Worm (Caenorhabditis elegans) whole organism, late embryonic: ENCODE measurements around the gene asp-12.
A peak's percentile ranks its signal among the peaks of the same experiment; 100 is the strongest.

Experiments
- C08G9.2 ChIP-seq: sonication (generic microtip); optimal IDR thresholded peaks from 2 replicates; lab custom pipeline; 2016; ENCODE audit warnings: mild to moderate bottlenecking, missing genetic modification characterization, moderate library complexity, missing compliant biosample characterization
- F13H6.1 ChIP-seq: sonication (generic microtip); optimal IDR thresholded peaks from 2 replicates; lab custom pipeline; 2016; ENCODE audit warnings: missing genetic modification characterization, missing compliant biosample characterization
- K02D7.2 ChIP-seq: sonication (generic microtip); optimal IDR thresholded peaks from 2 replicates; lab custom pipeline; 2017; ENCODE audit warnings: mild to moderate bottlenecking, missing genetic modification characterization, missing compliant biosample characterization
- K09A11.1 ChIP-seq: sonication (generic microtip); optimal IDR thresholded peaks from 2 replicates; lab custom pipeline; 2017; ENCODE audit warnings: antibody characterized with exemption, mild to moderate bottlenecking, missing genetic modification characterization, missing compliant biosample characterization; ENCODE audit not compliant: insufficient read depth
- T23F11.4 ChIP-seq: fragments of 200-800 bp; sonication (Bioruptor generic); optimal IDR thresholded peaks from 2 replicates; lab custom pipeline; 2018; ENCODE audit warnings: mild to moderate bottlenecking, missing genetic modification characterization, missing compliant biosample characterization
- Y22D7AL.16 ChIP-seq: sonication (generic microtip); optimal IDR thresholded peaks from 2 replicates; lab custom pipeline; 2016; ENCODE audit warnings: missing genetic modification characterization, missing compliant biosample characterization
- ahr-1 ChIP-seq: sonication (generic microtip); optimal IDR thresholded peaks from 2 replicates; lab custom pipeline; 2016; ENCODE audit warnings: missing genetic modification characterization, missing compliant biosample characterization
- ceh-18 ChIP-seq: sonication (generic microtip); optimal IDR thresholded peaks from 2 replicates; lab custom pipeline; 2016; ENCODE audit warnings: missing genetic modification characterization, missing compliant biosample characterization
- ceh-19 ChIP-seq: fragments of 200-800 bp; sonication (Bioruptor generic); optimal IDR thresholded peaks from 2 replicates; lab custom pipeline; 2018; ENCODE audit warnings: mild to moderate bottlenecking, missing genetic modification characterization, missing compliant biosample characterization
- ceh-30 ChIP-seq: fragments of 150-350 bp; optimal IDR thresholded peaks from 2 replicates; lab custom pipeline; 2014; ENCODE audit warnings: missing biosample characterization, missing genetic modification characterization
- ceh-45 ChIP-seq: fragments of 200-800 bp; sonication (Bioruptor generic); IDR thresholded peaks from 2 replicates; pipeline ENCODE4 v1.3.6; 2022; ENCODE audit warnings: missing genetic modification reagents, missing genetic modification characterization, missing compliant biosample characterization
- ceh-6 ChIP-seq: fragments of 200-800 bp; sonication (Bioruptor generic); optimal IDR thresholded peaks from 2 replicates; lab custom pipeline; 2018; ENCODE audit warnings: mild to moderate bottlenecking, missing genetic modification characterization, missing compliant biosample characterization
- che-1 ChIP-seq: sonication (generic microtip); optimal IDR thresholded peaks from 2 replicates; lab custom pipeline; 2016; ENCODE audit warnings: mild to moderate bottlenecking, missing genetic modification characterization, missing compliant biosample characterization
- dmd-4 ChIP-seq: sonication (generic microtip); optimal IDR thresholded peaks from 2 replicates; lab custom pipeline; 2016; ENCODE audit warnings: borderline replicate concordance, missing genetic modification characterization, missing compliant biosample characterization
- dve-1 ChIP-seq: sonication (generic microtip); optimal IDR thresholded peaks from 2 replicates; lab custom pipeline; 2017; ENCODE audit warnings: antibody characterized with exemption, mild to moderate bottlenecking, missing genetic modification characterization, missing compliant biosample characterization
- elt-2 ChIP-seq: sonication (generic microtip); optimal IDR thresholded peaks from 2 replicates; lab custom pipeline; 2016; ENCODE audit warnings: missing genetic modification reagents, missing genetic modification characterization, missing compliant biosample characterization
- ets-4 ChIP-seq: sonication (generic microtip); optimal IDR thresholded peaks from 2 replicates; lab custom pipeline; 2016; ENCODE audit warnings: missing genetic modification characterization, missing compliant biosample characterization
- eyg-1 ChIP-seq: sonication (generic microtip); optimal IDR thresholded peaks from 2 replicates; lab custom pipeline; 2016; ENCODE audit warnings: missing genotype, missing genetic modification characterization, missing compliant biosample characterization
- fax-1 ChIP-seq: sonication (generic microtip); optimal IDR thresholded peaks from 2 replicates; lab custom pipeline; 2016; ENCODE audit warnings: missing genotype, missing genetic modification characterization, missing compliant biosample characterization
- fkh-10 ChIP-seq: fragments of 150-350 bp; optimal IDR thresholded peaks from 2 replicates; lab custom pipeline; 2014; ENCODE audit warnings: missing biosample characterization, missing genetic modification reagents, missing genetic modification characterization
- gmeb-2 ChIP-seq: sonication (generic microtip); optimal IDR thresholded peaks from 2 replicates; lab custom pipeline; 2016; ENCODE audit warnings: missing genetic modification characterization, inconsistent platforms, missing compliant biosample characterization
- hlh-15 ChIP-seq: sonication (generic microtip); optimal IDR thresholded peaks from 2 replicates; lab custom pipeline; 2016; ENCODE audit warnings: missing genetic modification characterization, missing compliant biosample characterization
- hlh-30 ChIP-seq: sonication (generic microtip); optimal IDR thresholded peaks from 2 replicates; lab custom pipeline; 2017; ENCODE audit warnings: antibody characterized with exemption, missing genetic modification characterization, missing compliant biosample characterization; ENCODE audit not compliant: insufficient read depth
- hlh-6 ChIP-seq: sonication (generic microtip); optimal IDR thresholded peaks from 2 replicates; lab custom pipeline; 2016; ENCODE audit warnings: missing genotype, missing genetic modification characterization, missing compliant biosample characterization
- lim-6 ChIP-seq: sonication (generic microtip); optimal IDR thresholded peaks from 2 replicates; lab custom pipeline; 2016; ENCODE audit warnings: missing genetic modification characterization, missing compliant biosample characterization
- madf-2 ChIP-seq: sonication (generic microtip); optimal IDR thresholded peaks from 2 replicates; lab custom pipeline; 2017; ENCODE audit warnings: missing genetic modification characterization, missing compliant biosample characterization
- nfya-1 ChIP-seq: sonication (generic microtip); optimal IDR thresholded peaks from 2 replicates; lab custom pipeline; 2017; ENCODE audit warnings: missing genetic modification characterization, mild to moderate bottlenecking, missing compliant biosample characterization, antibody characterized with exemption, moderate library complexity
- nhr-11 ChIP-seq: fragments of 150-350 bp; optimal IDR thresholded peaks from 2 replicates; lab custom pipeline; 2014; ENCODE audit warnings: missing biosample characterization, missing genetic modification characterization
- nhr-232 ChIP-seq: sonication (generic microtip); optimal IDR thresholded peaks from 2 replicates; lab custom pipeline; 2016; ENCODE audit warnings: missing genetic modification characterization, missing compliant biosample characterization
- npax-4 ChIP-seq: sonication (generic microtip); optimal IDR thresholded peaks from 2 replicates; lab custom pipeline; 2016; ENCODE audit warnings: missing genetic modification characterization, missing compliant biosample characterization
- pag-3 ChIP-seq: sonication (generic microtip); optimal IDR thresholded peaks from 2 replicates; lab custom pipeline; 2016; ENCODE audit warnings: missing compliant biosample characterization, missing genetic modification characterization, borderline replicate concordance
- pha-2 ChIP-seq: sonication (generic microtip); optimal IDR thresholded peaks from 2 replicates; lab custom pipeline; 2017; ENCODE audit warnings: mild to moderate bottlenecking, missing genetic modification characterization, missing compliant biosample characterization
- pha-4 ChIP-seq: fragments of 150-350 bp; optimal IDR thresholded peaks from 2 replicates; lab custom pipeline; 2018; ENCODE audit warnings: missing biosample characterization, missing genetic modification reagents, missing genetic modification characterization
- ref-2 ChIP-seq: sonication (generic microtip); optimal IDR thresholded peaks from 2 replicates; lab custom pipeline; 2016; ENCODE audit warnings: missing genetic modification characterization, missing compliant biosample characterization
- sdc-2 ChIP-seq: sonication (generic microtip); optimal IDR thresholded peaks from 2 replicates; lab custom pipeline; 2016; ENCODE audit warnings: missing genotype, missing genetic modification characterization, missing compliant biosample characterization
- sox-4 ChIP-seq: sonication (generic microtip); optimal IDR thresholded peaks from 2 replicates; lab custom pipeline; 2017; ENCODE audit warnings: mild to moderate bottlenecking, missing genetic modification characterization, inconsistent platforms, missing compliant biosample characterization
- syd-9 ChIP-seq: sonication (generic microtip); optimal IDR thresholded peaks from 2 replicates; lab custom pipeline; 2016; ENCODE audit warnings: mild to moderate bottlenecking, missing genetic modification characterization, moderate library complexity, missing compliant biosample characterization
- tbx-2 ChIP-seq: sonication (generic microtip); optimal IDR thresholded peaks from 2 replicates; lab custom pipeline; 2016; ENCODE audit warnings: missing genetic modification characterization, missing compliant biosample characterization
- unc-42 ChIP-seq: sonication (generic microtip); optimal IDR thresholded peaks from 2 replicates; lab custom pipeline; 2016; ENCODE audit warnings: missing genotype, missing genetic modification characterization, missing compliant biosample characterization
- zip-5 ChIP-seq: sonication (generic microtip); optimal IDR thresholded peaks from 2 replicates; lab custom pipeline; 2016; ENCODE audit warnings: missing genetic modification characterization, missing compliant biosample characterization
- ztf-16 ChIP-seq: sonication (generic microtip); optimal IDR thresholded peaks from 2 replicates; lab custom pipeline; 2017; ENCODE audit warnings: missing genetic modification characterization, missing compliant biosample characterization

The asp-12 gene

DNA sequence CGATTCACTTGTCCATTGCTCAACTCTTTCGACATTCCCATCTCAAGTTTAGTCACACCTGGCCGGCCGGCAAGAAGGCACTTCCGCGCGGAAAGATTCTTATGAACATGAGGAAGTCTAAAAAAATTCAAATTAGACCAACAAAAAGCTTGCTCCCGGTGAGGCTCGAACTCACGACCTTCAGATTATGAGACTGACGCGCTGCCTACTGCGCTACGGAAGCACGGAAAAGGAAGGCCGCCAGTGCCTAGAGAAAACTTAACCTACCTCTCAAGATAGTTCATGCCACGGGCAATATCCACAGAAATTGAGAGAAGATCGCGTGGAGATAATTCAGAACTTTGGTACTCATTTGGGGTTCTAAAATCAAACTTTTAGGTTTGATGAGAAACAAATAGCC, 39.0 kb upstream of the asp-12 start:
- TF ChIP-seq ahr-1 (tag; lab: Kevin White, UChicago) = no peak
- no peak for TF ChIP-seq ceh-6
- TF ChIP-seq gmeb-2 = no peak
- TF ChIP-seq C08G9.2 (tag; lab: Kevin White, UChicago) = peak; percentile 23
- peak; percentile 20 for TF ChIP-seq hlh-6 (tag; lab: Kevin White, UChicago)
- TF ChIP-seq che-1 (tag; lab: Kevin White, UChicago) = peak; percentile 23
- no peak for TF ChIP-seq ets-4 (tag; lab: Kevin White, UChicago)

DNA sequence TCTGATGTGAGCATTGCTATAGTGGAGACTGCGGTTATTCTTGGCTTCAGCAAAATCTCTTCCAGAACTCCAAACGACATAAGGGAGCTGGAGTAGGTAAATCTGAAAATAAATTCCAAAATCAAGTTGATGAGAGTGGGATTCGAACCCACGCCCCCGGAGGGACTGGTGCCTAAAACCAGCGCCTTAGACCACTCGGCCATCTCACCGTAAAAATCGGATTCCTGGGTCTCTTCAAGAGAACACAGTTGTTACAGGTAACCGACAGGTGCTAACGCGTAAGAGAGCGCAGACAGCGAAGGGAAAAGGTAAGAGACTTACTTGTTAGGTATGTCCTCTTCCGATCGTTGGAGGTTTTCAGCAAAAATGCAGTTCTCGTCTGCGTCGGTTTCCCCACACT, 33.7 kb upstream of the asp-12 start:
- TF ChIP-seq ceh-6 (peak; percentile 16), ref-2 (tag; lab: Kevin White, UChicago) (peak; percentile 52), nhr-232 (tag; lab: Kevin White, UChicago) (peak; percentile 46), F13H6.1 (tag; lab: Kevin White, UChicago) (no peak), elt-2 (tag; lab: Kevin White, UChicago) (no peak), ztf-16 (tag; lab: Kevin White, UChicago) (no peak), fkh-10 (GFP tag; lab: Kevin White, UChicago) (no peak), sox-4 (tag; lab: Kevin White, UChicago) (no peak), nfya-1 (tag; lab: Kevin White, UChicago) (no peak), tbx-2 (tag; lab: Kevin White, UChicago) (no peak), hlh-30 (peak; percentile 1), zip-5 (tag; lab: Kevin White, UChicago) (no peak), C08G9.2 (tag; lab: Kevin White, UChicago) (no peak), K09A11.1 (tag; lab: Kevin White, UChicago) (no peak), fax-1 (tag; lab: Kevin White, UChicago) (no peak), ceh-30 (tag; lab: Kevin White, UChicago) (no peak), sdc-2 (tag; lab: Kevin White, UChicago) (peak; percentile 3), lim-6 (tag; lab: Kevin White, UChicago) (no peak)

DNA sequence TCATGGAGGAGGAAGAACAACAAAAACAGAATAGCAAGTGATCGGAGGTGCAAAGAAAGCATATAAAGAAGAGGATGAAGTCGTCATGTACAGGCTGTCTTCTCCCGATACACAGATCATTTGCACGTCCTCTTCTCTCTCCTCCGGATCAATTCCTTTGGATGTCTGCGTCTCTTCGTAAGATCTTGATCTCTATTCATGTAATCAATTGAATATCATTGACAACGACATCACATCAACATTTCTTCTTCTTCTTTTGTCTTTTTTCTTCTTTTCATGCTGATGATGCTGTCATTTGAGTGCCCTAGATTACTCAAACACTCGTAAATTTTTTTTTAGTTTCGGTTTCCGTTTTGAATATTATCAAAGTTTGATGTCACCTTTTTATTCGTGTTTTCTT, 30.7 kb upstream of the asp-12 start, which contains the start of gene rol-3:
rol-3 (minus strand) TSS at position 120 of the 400 bp plus-strand sequence.
- TF ChIP-seq unc-42 (no peak), K02D7.2 (tag; lab: Kevin White, UChicago) (no peak), madf-2 (tag; lab: Kevin White, UChicago) (no peak), fax-1 (tag; lab: Kevin White, UChicago) (no peak), T23F11.4 (GFP tag; lab: Kevin White, UChicago) (no peak), K09A11.1 (tag; lab: Kevin White, UChicago) (no peak), pag-3 (tag; lab: Kevin White, UChicago) (no peak), ceh-6 (no peak), zip-5 (tag; lab: Kevin White, UChicago) (no peak), ceh-18 (tag; lab: Kevin White, UChicago) (no peak), Y22D7AL.16 (tag; lab: Kevin White, UChicago) (no peak), npax-4 (tag; lab: Kevin White, UChicago) (no peak)

DNA sequence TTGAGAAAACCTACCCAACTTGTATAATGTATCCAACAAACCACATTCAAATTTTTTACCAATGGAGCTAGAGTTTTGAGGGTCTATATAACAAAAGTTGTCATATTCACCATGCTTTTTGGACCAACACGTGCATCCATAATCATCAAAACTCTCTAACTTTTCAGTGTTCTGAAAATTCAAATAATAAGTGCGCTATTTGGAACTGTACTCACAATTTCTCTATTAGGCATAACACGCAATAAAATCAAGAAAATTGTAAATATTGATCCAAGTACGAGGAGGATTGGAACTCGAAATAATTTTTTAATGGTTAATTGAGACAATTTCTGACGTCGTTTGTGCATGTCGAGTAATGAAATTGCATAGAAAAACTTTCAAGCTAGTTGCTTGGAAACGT, 29.1 kb upstream of the asp-12 start, which contains the start of gene C16D9.3:
C16D9.3 (minus strand) TSS at position 101 of the 400 bp plus-strand sequence.
- no peak for TF ChIP-seq F13H6.1 (tag; lab: Kevin White, UChicago)
- TF ChIP-seq dmd-4 = no peak
- no peak for TF ChIP-seq nhr-11 (tag; lab: Kevin White, UChicago)
- TF ChIP-seq eyg-1 (tag; lab: Kevin White, UChicago) = no peak
- TF ChIP-seq ahr-1 (tag; lab: Kevin White, UChicago) = no peak
- TF ChIP-seq dve-1 (tag; lab: Kevin White, UChicago) = no peak
- TF ChIP-seq ceh-19 (GFP tag; lab: Kevin White, UChicago) = no peak
- no peak for TF ChIP-seq pha-4
- TF ChIP-seq ceh-45 (GFP tag; lab: Robert Waterston, UW) = no peak
- TF ChIP-seq syd-9 = no peak
- TF ChIP-seq sox-4 (tag; lab: Kevin White, UChicago) = no peak
- no peak for TF ChIP-seq T23F11.4 (GFP tag; lab: Kevin White, UChicago)
- TF ChIP-seq pha-2 (tag; lab: Kevin White, UChicago) = no peak
- TF ChIP-seq hlh-15 (tag; lab: Kevin White, UChicago) = no peak
- TF ChIP-seq tbx-2 (tag; lab: Kevin White, UChicago) = no peak
